Worm (Caenorhabditis elegans) whole organism, L3 larva: ENCODE data around the gene E02C12.6.
"Not testable (repeated sequence)": the region's sequence is repeated elsewhere in the genome, so short reads cannot be mapped to it uniquely, and the experiment has no call there.

Experiments
- R02D3.7 ChIP-seq: fragments of 150-350 bp; optimal IDR thresholded peaks from 2 replicates; lab custom pipeline; 2014; ENCODE audit warnings: missing biosample characterization, missing genetic modification characterization
- ZK546.5 ChIP-seq: sonication (generic microtip); optimal IDR thresholded peaks from 2 replicates; lab custom pipeline; 2017; ENCODE audit warnings: missing biosample characterization, missing genetic modification characterization
- aly-2 ChIP-seq: fragments of 150-350 bp; optimal IDR thresholded peaks from 2 replicates; lab custom pipeline; 2014; ENCODE audit warnings: missing biosample characterization, missing genetic modification characterization
- ama-1 ChIP-seq: fragments of 150-350 bp; optimal IDR thresholded peaks from 2 replicates; lab custom pipeline; 2018
- ceh-16 ChIP-seq: sonication (generic microtip); optimal IDR thresholded peaks from 2 replicates; lab custom pipeline; 2017; ENCODE audit warnings: missing biosample characterization, missing genetic modification characterization
- ceh-28 ChIP-seq: fragments of 150-350 bp; optimal IDR thresholded peaks from 2 replicates; lab custom pipeline; 2014; ENCODE audit warnings: missing biosample characterization, missing genetic modification reagents, missing genetic modification characterization
- ceh-82 ChIP-seq: fragments of 150-350 bp; optimal IDR thresholded peaks from 2 replicates; lab custom pipeline; 2014; ENCODE audit warnings: missing biosample characterization, missing genetic modification characterization
- ceh-9 ChIP-seq: sonication (generic microtip); optimal IDR thresholded peaks from 2 replicates; lab custom pipeline; 2018; ENCODE audit warnings: missing biosample characterization, missing genetic modification characterization
- daf-12 ChIP-seq: fragments of 150-350 bp; optimal IDR thresholded peaks from 2 replicates; lab custom pipeline; 2014; ENCODE audit warnings: missing biosample characterization, missing genetic modification reagents, missing genetic modification characterization
- egl-27 ChIP-seq: sonication (generic microtip); optimal IDR thresholded peaks from 4 replicates; lab custom pipeline; 2017; ENCODE audit warnings: missing biosample characterization, missing genetic modification reagents, missing genetic modification characterization
- egl-5 ChIP-seq: fragments of 150-350 bp; optimal IDR thresholded peaks from 2 replicates; lab custom pipeline; 2017; ENCODE audit warnings: missing biosample characterization, missing genetic modification reagents, missing genetic modification characterization, inconsistent platforms
- elt-1 ChIP-seq: fragments of 150-350 bp; optimal IDR thresholded peaks from 2 replicates; lab custom pipeline; 2014; ENCODE audit warnings: missing biosample characterization, missing genetic modification characterization
- elt-2 ChIP-seq: sonication (generic microtip); optimal IDR thresholded peaks from 2 replicates; lab custom pipeline; 2016; ENCODE audit warnings: missing genetic modification reagents, mild to moderate bottlenecking, missing genetic modification characterization, missing compliant biosample characterization
- elt-3 ChIP-seq, 3 experiments: fragments of 150-350 bp in 1 of 3; sonication (generic microtip) in 2 of 3; optimal IDR thresholded peaks; 2 replicates in 2 of 3; 4 replicates in 1 of 3; lab custom pipeline; 2014 to 2017; ENCODE audit warnings: missing biosample characterization in 3 of 3, missing genetic modification characterization in 3 of 3
- fkh-10 ChIP-seq: sonication (generic microtip); optimal IDR thresholded peaks from 2 replicates; lab custom pipeline; 2017; ENCODE audit warnings: missing biosample characterization, missing genetic modification reagents, missing genetic modification characterization
- fkh-2 ChIP-seq: fragments of 150-350 bp; optimal IDR thresholded peaks from 2 replicates; lab custom pipeline; 2014; ENCODE audit warnings: missing biosample characterization, missing genetic modification reagents, missing genetic modification characterization
- fos-1 ChIP-seq: fragments of 150-350 bp; optimal IDR thresholded peaks from 2 replicates; lab custom pipeline; 2014; ENCODE audit warnings: missing biosample characterization, missing genetic modification characterization
- lin-39 ChIP-seq: fragments of 150-350 bp; optimal IDR thresholded peaks from 2 replicates; lab custom pipeline; 2018; ENCODE audit warnings: missing biosample characterization, missing genetic modification reagents, missing genetic modification characterization
- lsy-12 ChIP-seq: sonication (generic microtip); optimal IDR thresholded peaks from 2 replicates; lab custom pipeline; 2016; ENCODE audit warnings: mild to moderate bottlenecking, missing genetic modification characterization, missing compliant biosample characterization
- mdl-1 ChIP-seq: fragments of 150-350 bp; optimal IDR thresholded peaks from 2 replicates; lab custom pipeline; 2014; ENCODE audit warnings: missing biosample characterization, missing genetic modification characterization
- mml-1 ChIP-seq: fragments of 150-350 bp; sonication (generic microtip); optimal IDR thresholded peaks from 3 replicates; lab custom pipeline; 2014; ENCODE audit warnings: missing biosample characterization, missing genetic modification characterization
- nfya-1 ChIP-seq: sonication (generic microtip); optimal IDR thresholded peaks from 2 replicates; lab custom pipeline; 2017; ENCODE audit warnings: missing genetic modification characterization, mild to moderate bottlenecking, missing compliant biosample characterization, antibody characterized with exemption, moderate library complexity; ENCODE audit not compliant: insufficient read depth
- nhr-12 ChIP-seq: fragments of 150-350 bp; optimal IDR thresholded peaks from 2 replicates; lab custom pipeline; 2014; ENCODE audit warnings: missing biosample characterization, missing genetic modification characterization
- nhr-237 ChIP-seq: fragments of 150-350 bp; optimal IDR thresholded peaks from 2 replicates; lab custom pipeline; 2014; ENCODE audit warnings: missing biosample characterization, missing genetic modification characterization
- nhr-28 ChIP-seq: fragments of 150-350 bp; optimal IDR thresholded peaks from 2 replicates; lab custom pipeline; 2014; ENCODE audit warnings: missing biosample characterization, missing genetic modification characterization
- nhr-76 ChIP-seq: fragments of 150-350 bp; sonication (generic microtip); optimal IDR thresholded peaks from 5 replicates; lab custom pipeline; 2014; ENCODE audit warnings: missing biosample characterization, missing genetic modification characterization
- nhr-77 ChIP-seq: fragments of 150-350 bp; optimal IDR thresholded peaks from 2 replicates; lab custom pipeline; 2014; ENCODE audit warnings: missing biosample characterization, missing genetic modification characterization
- pha-4 ChIP-seq: fragments of 150-350 bp; optimal IDR thresholded peaks from 2 replicates; lab custom pipeline; 2014; ENCODE audit warnings: missing biosample characterization, missing genetic modification reagents, missing genetic modification characterization
- sea-2 ChIP-seq: fragments of 150-350 bp; sonication (generic microtip); optimal IDR thresholded peaks from 4 replicates; lab custom pipeline; 2014; ENCODE audit warnings: missing biosample characterization, missing genetic modification reagents, missing genetic modification characterization
- skn-1 ChIP-seq: fragments of 150-350 bp; optimal IDR thresholded peaks from 2 replicates; lab custom pipeline; 2014; ENCODE audit warnings: missing biosample characterization, missing genetic modification characterization
- snpc-4 ChIP-seq: fragments of 150-350 bp; optimal IDR thresholded peaks from 2 replicates; lab custom pipeline; 2014; ENCODE audit warnings: missing biosample characterization, missing genetic modification characterization
- unc-39 ChIP-seq: sonication (generic microtip); optimal IDR thresholded peaks from 4 replicates; lab custom pipeline; 2017; ENCODE audit warnings: missing biosample characterization, missing genetic modification characterization
- ztf-11 ChIP-seq: fragments of 150-350 bp; optimal IDR thresholded peaks from 2 replicates; lab custom pipeline; 2014; ENCODE audit warnings: missing biosample characterization, missing genetic modification characterization
- ztf-4 ChIP-seq: fragments of 150-350 bp; optimal IDR thresholded peaks from 2 replicates; lab custom pipeline; 2014; ENCODE audit warnings: missing biosample characterization, missing genetic modification characterization

Gene E02C12.6

ce11 chrV:9384949-9385348 lies 14.1 kb upstream of the E02C12.6 start:
- TF ChIP-seq nfya-1: no peak
- TF ChIP-seq daf-12 (tag; lab: Kevin White, UChicago): no peak
- TF ChIP-seq ceh-28: no peak
- TF ChIP-seq mml-1: no peak
- no peak for TF ChIP-seq fkh-10
- no peak for TF ChIP-seq elt-3 (tag; optimal IDR thresholded peaks at IDR 0.05; lab: Kevin White, UChicago)
- TF ChIP-seq ceh-82 (tag; lab: Kevin White, UChicago): no peak
- no peak for TF ChIP-seq nhr-76 (tag; lab: Kevin White, UChicago)
- no peak for TF ChIP-seq sea-2 (GFP tag; lab: Kevin White, UChicago)
- no peak for TF ChIP-seq skn-1 (tag; lab: Kevin White, UChicago)
- no peak for TF ChIP-seq aly-2 (tag; lab: Kevin White, UChicago)
- no peak for TF ChIP-seq nhr-28 (tag; lab: Kevin White, UChicago)
- TF ChIP-seq snpc-4: no peak
- TF ChIP-seq ztf-11 (tag; lab: Kevin White, UChicago): no peak
- no peak for TF ChIP-seq ama-1
- no peak for TF ChIP-seq nhr-237
- no peak for TF ChIP-seq lsy-12 (tag; lab: Kevin White, UChicago)
- no peak for TF ChIP-seq ztf-4

DNA sequence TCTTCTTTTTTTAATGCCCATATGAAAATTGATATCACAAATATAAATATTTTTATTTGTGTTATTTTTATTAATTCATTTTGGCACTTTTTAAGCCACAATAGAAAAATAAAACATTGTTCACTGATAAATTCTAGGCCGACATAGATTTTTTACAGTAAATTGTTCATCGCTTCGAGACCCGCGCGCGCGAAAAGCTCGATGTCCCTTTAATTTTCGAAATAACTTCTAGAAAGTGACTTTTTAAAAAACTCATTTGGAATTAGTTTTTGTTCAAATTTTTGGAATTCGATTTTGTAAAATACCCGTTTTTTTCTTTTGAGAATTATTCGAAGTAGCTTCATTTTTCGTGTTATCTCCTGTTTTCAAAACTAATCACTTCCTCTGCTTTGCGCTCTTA lies 13.5 kb upstream of the E02C12.6 start:
- TF ChIP-seq ceh-16 (tag; lab: Kevin White, UChicago) (no peak), egl-27 (tag; lab: Kevin White, UChicago) (no peak), nhr-12 (tag; lab: Kevin White, UChicago) (no peak), ztf-4 (no peak), mdl-1 (tag; lab: Kevin White, UChicago) (no peak), fkh-2 (tag; lab: Kevin White, UChicago) (no peak), ZK546.5 (tag; lab: Kevin White, UChicago) (no peak), aly-2 (tag; lab: Kevin White, UChicago) (no peak), elt-3 (tag; optimal IDR thresholded peaks at IDR 0.05; lab: Kevin White, UChicago) (no peak), lin-39 (no peak), unc-39 (tag; lab: Kevin White, UChicago) (no peak)

- peak; percentile 55 for TF ChIP-seq pha-4
- TF ChIP-seq elt-2: peak; percentile 43
- no peak for TF ChIP-seq egl-5
- TF ChIP-seq nhr-77 (tag; lab: Kevin White, UChicago): no peak
Measured at ce11 chrV:9382538-9383328, 11.8 kb upstream of the E02C12.6 start.

- TF ChIP-seq egl-27 (tag; lab: Kevin White, UChicago): no peak
- TF ChIP-seq nhr-76 (tag; lab: Kevin White, UChicago): no peak
- TF ChIP-seq ceh-9 (tag; lab: Kevin White, UChicago): no peak
- TF ChIP-seq elt-3 (tag; optimal IDR thresholded peaks at IDR 0.05; lab: Kevin White, UChicago): no peak
- TF ChIP-seq mdl-1 (tag; lab: Kevin White, UChicago): no peak
- TF ChIP-seq lsy-12 (tag; lab: Kevin White, UChicago): no peak
- no peak for TF ChIP-seq fkh-10
Measured at ce11 chrV:9381846-9382363, 11.0 kb upstream of the E02C12.6 start, which contains the start of gene E02C12.12. E02C12.12 (minus strand) TSS chrV:9382313.

ce11 chrV:9379808-9380207 lies 8.9 kb upstream of the E02C12.6 start, which contains the start of gene E02C12.11:
E02C12.11 (minus strand) TSS chrV:9379908.
- not testable (repeated sequence) for TF ChIP-seq fos-1, R02D3.7, elt-1 (tag; lab: Kevin White, UChicago)
